Worm (Caenorhabditis elegans) whole organism, midembryonic: Measurements from ENCODE around the gene C55C3.7.

Experiments used
- T22C8.4 ChIP-seq: fragments of 200-800 bp; sonication (Bioruptor generic); IDR thresholded peaks from 2 replicates; pipeline ENCODE4 v1.3.6; 2022; ENCODE audit warnings: missing genetic modification characterization, missing compliant biosample characterization
- cog-1 ChIP-seq: sonication (generic microtip); optimal IDR thresholded peaks from 2 replicates; lab custom pipeline; 2016; ENCODE audit warnings: missing genetic modification characterization, missing compliant biosample characterization
- flt-1 ChIP-seq: fragments of 200-800 bp; sonication (Bioruptor generic); IDR thresholded peaks from 2 replicates; pipeline ENCODE4 v1.3.6; 2022; ENCODE audit warnings: missing genetic modification characterization, missing compliant biosample characterization
- klf-2 ChIP-seq: fragments of 200-800 bp; sonication (Bioruptor generic); conservative IDR thresholded peaks from 2 replicates; pipeline ENCODE4 v1.3.6; 2022; ENCODE audit warnings: missing genetic modification reagents, missing genetic modification characterization, missing compliant biosample characterization
- med-1 ChIP-seq: sonication (generic microtip); optimal IDR thresholded peaks from 2 replicates; lab custom pipeline; 2017; ENCODE audit warnings: missing genetic modification characterization, mild to moderate bottlenecking, missing compliant biosample characterization, antibody characterized with exemption, missing genetic modification reagents; ENCODE audit not compliant: insufficient read depth
- ref-1 ChIP-seq: fragments of 200-800 bp; sonication (Bioruptor generic); conservative IDR thresholded peaks from 2 replicates; pipeline ENCODE4 v1.3.6; 2022; ENCODE audit warnings: missing genetic modification reagents, missing genetic modification characterization, missing compliant biosample characterization
- tab-1 ChIP-seq: fragments of 200-800 bp; sonication (Bioruptor generic); IDR thresholded peaks from 2 replicates; pipeline ENCODE4 v1.3.6; 2022; ENCODE audit warnings: missing genetic modification characterization, missing compliant biosample characterization
- ztf-23 ChIP-seq: fragments of 200-800 bp; sonication (Bioruptor generic); IDR thresholded peaks from 2 replicates; pipeline ENCODE4 v1.3.6; 2022; ENCODE audit warnings: missing genetic modification reagents, missing genetic modification characterization, missing compliant biosample characterization
- ztf-29 ChIP-seq: fragments of 200-800 bp; sonication (Bioruptor generic); IDR thresholded peaks from 2 replicates; pipeline ENCODE4 v1.3.6; 2022; ENCODE audit warnings: missing genetic modification reagents, missing genetic modification characterization, missing compliant biosample characterization

The C55C3.7 gene

ce11 chrIV:5635551-5635950, 46.9 kb downstream of the C55C3.7 start, which contains the start of gene srd-13:
Gene srd-13, minus strand, starts transcription at chrIV:5635651.
- TF ChIP-seq cog-1 (tag; lab: Kevin White, UChicago) (no peak), T22C8.4 (GFP tag; lab: Robert Waterston, UW) (no peak), flt-1 (GFP tag; lab: Robert Waterston, UW) (no peak), ref-1 (GFP tag; lab: Robert Waterston, UW) (no peak), klf-2 (GFP tag; lab: Robert Waterston, UW) (no peak), ztf-23 (GFP tag; lab: Robert Waterston, UW) (no peak), med-1 (GFP tag; lab: Kevin White, UChicago) (no peak), ztf-29 (GFP tag; lab: Robert Waterston, UW) (no peak), tab-1 (GFP tag; lab: Robert Waterston, UW) (no peak)

ce11 chrIV:5632536-5632935, 49.9 kb downstream of the C55C3.7 start:
- TF ChIP-seq ref-1 (GFP tag; lab: Robert Waterston, UW) (no peak), med-1 (GFP tag; lab: Kevin White, UChicago) (no peak), flt-1 (GFP tag; lab: Robert Waterston, UW) (no peak), klf-2 (GFP tag; lab: Robert Waterston, UW) (no peak), ztf-23 (GFP tag; lab: Robert Waterston, UW) (no peak), T22C8.4 (GFP tag; lab: Robert Waterston, UW) (no peak), tab-1 (GFP tag; lab: Robert Waterston, UW) (no peak), ztf-29 (GFP tag; lab: Robert Waterston, UW) (no peak), cog-1 (tag; lab: Kevin White, UChicago) (no peak)

DNA sequence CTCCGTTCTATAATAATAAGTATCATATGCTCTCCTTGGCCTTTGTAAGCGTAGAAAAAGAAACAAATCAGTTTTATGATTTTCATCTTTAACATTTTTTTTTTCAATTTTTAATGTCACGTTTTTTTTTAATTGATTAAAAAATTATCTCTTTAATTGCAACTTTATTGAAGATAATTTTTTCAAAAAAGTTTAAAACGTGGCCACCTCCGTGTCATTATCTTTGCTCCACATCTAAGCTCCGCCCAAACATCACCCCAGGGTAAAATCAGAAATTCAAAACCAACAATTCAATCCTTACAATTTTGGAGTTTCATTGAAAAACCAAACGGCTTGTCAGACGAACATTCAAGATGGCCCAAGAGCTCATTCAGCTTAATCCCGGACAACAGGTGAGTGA, 50.8 kb downstream of the C55C3.7 start, which contains the start of gene ttbk-8.2:
TSS of gene ttbk-8.2 (plus strand) at position 301 of the 400 bp plus-strand sequence.
- no peak for TF ChIP-seq ztf-23 (GFP tag; lab: Robert Waterston, UW)
- TF ChIP-seq ztf-29 (GFP tag; lab: Robert Waterston, UW) = no peak
- TF ChIP-seq flt-1 (GFP tag; lab: Robert Waterston, UW) = no peak
- TF ChIP-seq ref-1 (GFP tag; lab: Robert Waterston, UW) = no peak
- TF ChIP-seq cog-1 (tag; lab: Kevin White, UChicago) = no peak
- no peak for TF ChIP-seq med-1 (GFP tag; lab: Kevin White, UChicago)
- no peak for TF ChIP-seq T22C8.4 (GFP tag; lab: Robert Waterston, UW)
- no peak for TF ChIP-seq tab-1 (GFP tag; lab: Robert Waterston, UW)
- TF ChIP-seq klf-2 (GFP tag; lab: Robert Waterston, UW) = no peak

ce11 chrIV:5630156-5630555, 52.3 kb downstream of the C55C3.7 start, which contains the start of gene srd-12:
Gene srd-12, minus strand, starts transcription at chrIV:5630256.
- no peak for TF ChIP-seq ref-1 (GFP tag; lab: Robert Waterston, UW)
